Worm (Caenorhabditis elegans) whole organism, young adult: ENCODE data around the gene nspc-20.

Source experiments
- K12H6.12 ChIP-seq: fragments of 200-800 bp; sonication (Bioruptor generic); optimal IDR thresholded peaks from 2 replicates; lab custom pipeline; 2018; ENCODE audit warnings: mild to moderate bottlenecking, missing genetic modification characterization, missing compliant biosample characterization
- T07F8.4 ChIP-seq: sonication (generic microtip); optimal IDR thresholded peaks from 2 replicates; lab custom pipeline; 2016; ENCODE audit warnings: mild to moderate bottlenecking, missing genetic modification characterization, moderate library complexity, missing compliant biosample characterization
- ama-1 ChIP-seq, 3 experiments: fragments of 150-350 bp in 1 of 3; sonication (generic microtip) in 2 of 3; optimal IDR thresholded peaks; 2 replicates each; lab custom pipeline; 2014 to 2018; ENCODE audit warnings: missing biosample characterization in 2 of 3, missing genetic modification characterization in 2 of 3, missing genetic modification reagents in 2 of 3
- ceh-91 ChIP-seq: fragments of 200-800 bp; sonication (Bioruptor generic); IDR thresholded peaks from 2 replicates; pipeline ENCODE4 v1.3.6; 2022; ENCODE audit warnings: missing genetic modification reagents, missing genetic modification characterization, missing compliant biosample characterization
- hmg-20 ChIP-seq: fragments of 200-800 bp; sonication (Bioruptor generic); IDR thresholded peaks from 2 replicates; pipeline ENCODE4 v1.3.6; 2022; ENCODE audit warnings: missing genetic modification reagents, missing genetic modification characterization, missing compliant biosample characterization
- lag-1 ChIP-seq: fragments of 200-800 bp; sonication (Bioruptor generic); IDR thresholded peaks from 2 replicates; pipeline ENCODE4 v1.3.6; 2022; ENCODE audit warnings: missing genetic modification reagents, missing genetic modification characterization, missing compliant biosample characterization
- lin-40 ChIP-seq: sonication (generic microtip); optimal IDR thresholded peaks from 2 replicates; lab custom pipeline; 2016; ENCODE audit warnings: missing genetic modification characterization, mild to moderate bottlenecking, missing compliant biosample characterization, missing genotype, missing genetic modification reagents
- nfya-1 ChIP-seq: sonication (generic microtip); optimal IDR thresholded peaks from 2 replicates; lab custom pipeline; 2017; ENCODE audit warnings: antibody characterized with exemption, missing compliant biosample characterization, missing genetic modification characterization, borderline replicate concordance; ENCODE audit not compliant: insufficient read depth
- sdz-38 ChIP-seq: sonication (generic microtip); optimal IDR thresholded peaks from 2 replicates; lab custom pipeline; 2016; ENCODE audit warnings: missing genotype, missing genetic modification characterization, missing compliant biosample characterization
- unc-62 ChIP-seq: fragments of 150-350 bp; optimal IDR thresholded peaks from 2 replicates; lab custom pipeline; 2014; ENCODE audit warnings: missing biosample characterization, missing genetic modification reagents, missing genetic modification characterization
- ztf-6 ChIP-seq: fragments of 200-800 bp; sonication (Bioruptor generic); IDR thresholded peaks from 2 replicates; pipeline ENCODE4 v1.3.6; 2022; ENCODE audit warnings: missing genetic modification reagents, missing genetic modification characterization, missing compliant biosample characterization

DNA sequence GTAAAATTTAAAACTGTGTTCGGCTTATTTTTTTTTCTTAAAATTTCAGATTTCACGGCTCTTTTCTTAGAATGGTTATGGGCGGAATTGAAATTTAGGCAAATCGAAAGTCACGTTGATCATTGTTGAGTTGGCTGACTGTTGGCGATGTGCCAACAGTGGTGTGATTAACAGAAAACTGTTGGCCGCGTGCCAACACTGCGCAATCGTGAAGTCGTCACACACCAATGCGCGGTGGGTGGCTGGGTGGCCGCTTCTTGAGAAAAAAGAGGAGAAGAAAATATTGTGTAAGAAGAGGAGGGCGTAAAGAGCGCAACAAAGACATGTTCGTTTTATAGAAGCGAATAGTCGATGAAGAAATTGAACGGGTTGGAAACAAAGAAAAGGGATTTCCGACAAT lies 38.9 kb downstream of the nspc-20 start:
- TF ChIP-seq lag-1 (no peak), K12H6.12 (tag; lab: Kevin White, UChicago) (no peak), ceh-91 (no peak), hmg-20 (no peak), sdz-38 (no peak), T07F8.4 (tag; lab: Kevin White, UChicago) (no peak), lin-40 (tag; lab: Kevin White, UChicago) (no peak), ama-1 (optimal IDR thresholded peaks at IDR 0.05; lab: Kevin White, UChicago) (no peak), ama-1 (GFP tag; optimal IDR thresholded peaks at IDR 0.05; lab: Kevin White, UChicago) (no peak), unc-62 (no peak), nfya-1 (no peak), ztf-6 (GFP tag; lab: Robert Waterston, UW) (no peak)
